Worm (Caenorhabditis elegans): ENCODE data around the gene scyl-1.

The scyl-1 gene

DNA sequence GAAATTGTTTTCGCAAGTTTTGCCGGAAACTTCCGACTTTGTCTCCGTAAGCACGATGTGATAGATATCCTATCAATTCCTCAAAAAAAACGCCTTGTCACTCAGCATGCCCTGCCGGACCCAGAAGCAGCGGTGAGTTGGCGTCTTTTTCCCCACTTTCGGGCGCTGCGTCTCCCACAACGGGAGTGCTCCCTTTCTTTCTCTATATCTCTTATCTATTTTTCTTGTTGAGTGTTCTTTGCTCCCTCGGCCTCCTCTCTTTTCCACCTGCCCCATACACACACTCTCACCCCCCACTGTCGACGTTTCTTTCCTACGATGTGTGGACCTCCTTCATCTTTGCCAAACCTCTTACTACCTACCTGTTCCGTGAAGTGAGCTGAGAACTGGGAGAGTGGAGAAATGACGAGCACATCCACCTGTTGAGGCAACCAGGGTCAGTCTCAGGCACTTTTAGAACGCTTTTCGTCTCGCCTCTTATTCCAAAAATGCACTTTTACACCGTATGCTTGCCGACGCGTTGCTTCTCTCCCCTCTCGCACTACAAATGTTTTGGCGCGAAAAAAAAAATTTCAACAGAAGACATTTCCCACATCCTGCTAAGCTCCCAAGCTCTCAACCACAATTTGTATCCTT lies 44.5 kb upstream of the scyl-1 start (continued):
- TF ChIP-seq daf-19 (GFP tag; conservative IDR thresholded peaks at IDR 0.05) (no peak), lin-1 (GFP tag; IDR thresholded peaks at IDR 0.05) (peak; percentile 70; the same call in 1 of the 2 replicates), nhr-111 (GFP tag; optimal IDR thresholded peaks at IDR 0.05) (no peak), dmd-8 (GFP tag; IDR thresholded peaks at IDR 0.05) (no peak), Y5F2A.4 (GFP tag; optimal IDR thresholded peaks at IDR 0.05) (no peak)

DNA sequence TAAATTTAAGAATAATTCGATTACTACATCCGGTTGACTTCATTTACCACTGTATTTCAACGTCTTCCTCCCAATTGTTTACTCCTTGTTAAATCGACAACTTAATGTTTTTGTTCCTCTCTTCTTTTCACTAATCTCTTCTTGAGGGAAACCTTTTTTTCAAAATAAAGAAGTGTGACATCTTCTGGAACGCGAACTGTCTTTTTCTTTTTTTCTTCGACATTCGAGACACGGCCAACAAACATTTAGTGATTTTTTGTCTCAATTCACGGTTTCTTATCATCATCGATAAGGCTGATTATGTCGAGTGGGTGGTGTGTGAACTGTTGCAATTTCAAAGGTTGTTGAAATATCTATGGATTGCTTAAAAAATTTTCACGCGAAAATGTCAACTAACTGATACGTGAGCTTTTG lies 43.7 kb upstream of the scyl-1 start:
- TF ChIP-seq attf-4 (tag; optimal IDR thresholded peaks at IDR 0.05) (no peak), T26A8.4 (GFP tag; IDR thresholded peaks at IDR 0.05) (no peak), nhr-25 (tag; optimal IDR thresholded peaks at IDR 0.05; ENCODE audit: borderline replicate concordance, insufficient read depth) (no peak), F37D6.2 (tag; optimal IDR thresholded peaks at IDR 0.05) (no peak), mxl-3 (GFP tag; optimal IDR thresholded peaks at IDR 0.05) (peak; percentile 52), tag-97 (GFP tag; IDR thresholded peaks at IDR 0.05) (no peak), ces-1 (GFP tag; optimal IDR thresholded peaks at IDR 0.05) (no peak), ztf-7 (tag; optimal IDR thresholded peaks at IDR 0.05) (no peak), lsy-2 (tag; optimal IDR thresholded peaks at IDR 0.05) (peak in 1 of 2 experiments; percentile 1), unc-62 (GFP tag; optimal IDR thresholded peaks at IDR 0.05 in 1 of 2) (no peak), unc-62 (tag; optimal IDR thresholded peaks at IDR 0.05) (no peak), lir-3 (tag; optimal IDR thresholded peaks at IDR 0.05) (no peak), arid-1 (GFP tag; conservative IDR thresholded peaks at IDR 0.05) (no peak), dve-1 (tag; optimal IDR thresholded peaks at IDR 0.05; ENCODE audit: insufficient read depth) (peak; percentile 78), lin-39 (tag; optimal IDR thresholded peaks at IDR 0.05) (no peak), dmd-8 (GFP tag; IDR thresholded peaks at IDR 0.05) (no peak), zip-11 (GFP tag; IDR thresholded peaks at IDR 0.05) (no peak), lin-29 (GFP tag; IDR thresholded peaks at IDR 0.05) (no peak), zag-1 (tag; optimal IDR thresholded peaks at IDR 0.05) (no peak), nhr-11 (tag; optimal IDR thresholded peaks at IDR 0.05) (no peak), lim-7 (GFP tag; IDR thresholded peaks at IDR 0.05) (no peak), skn-1 (tag; optimal IDR thresholded peaks at IDR 0.05) (no peak), mes-2 (tag; optimal IDR thresholded peaks at IDR 0.05; ENCODE audit: poor library complexity, severe bottlenecking) (peak; percentile 16), ama-1 (optimal IDR thresholded peaks at IDR 0.05) (peak; percentile 12), nhr-76 (tag; optimal IDR thresholded peaks at IDR 0.05) (no peak), nhr-111 (GFP tag; optimal IDR thresholded peaks at IDR 0.05) (no peak), lin-15B (tag; optimal IDR thresholded peaks at IDR 0.05) (no peak), rbr-2 (tag; optimal IDR thresholded peaks at IDR 0.05) (no peak), nhr-28 (tag; optimal IDR thresholded peaks at IDR 0.05) (peak; percentile 71), fkh-10 (GFP tag; optimal IDR thresholded peaks at IDR 0.05) (no peak), nhr-42 (GFP tag; IDR thresholded peaks at IDR 0.05) (no peak), daf-16 (GFP tag; optimal IDR thresholded peaks at IDR 0.05) (no peak), daf-16 (tag; optimal IDR thresholded peaks at IDR 0.05) (peak; percentile 77), F10B5.3 (tag; optimal IDR thresholded peaks at IDR 0.05) (no peak), duxl-1 (tag; optimal IDR thresholded peaks at IDR 0.05; ENCODE audit: poor library complexity) (no peak), saeg-2 (GFP tag; IDR thresholded peaks at IDR 0.05) (0 out of 2 replicates have a peak, but pooled peaks have one; percentile 39), ceh-44 (GFP tag; IDR thresholded peaks at IDR 0.05) (no peak), hif-1 (tag; optimal IDR thresholded peaks at IDR 0.05) (no peak), aha-1 (tag) (peak; percentile 87), egl-43 (GFP tag; IDR thresholded peaks at IDR 0.05) (no peak), Y105C5A.15 (GFP tag; IDR thresholded peaks at IDR 0.05) (no peak), R02D3.7 (tag; optimal IDR thresholded peaks at IDR 0.05) (no peak), ceh-62 (tag; optimal IDR thresholded peaks at IDR 0.05) (no peak), vab-7 (GFP tag; IDR thresholded peaks at IDR 0.05) (no peak), fos-1 (tag; optimal IDR thresholded peaks at IDR 0.05) (no peak), sdz-12 (GFP tag; optimal IDR thresholded peaks at IDR 0.05) (no peak), nhr-102 (tag; optimal IDR thresholded peaks at IDR 0.05) (no peak)

Measured in whole organism, L4 larva.